Worm (Caenorhabditis elegans) whole organism, early embryonic: Measurements from ENCODE around the gene F45E10.2.

Source experiments
- B0310.2 ChIP-seq: sonication (generic microtip); optimal IDR thresholded peaks from 2 replicates; lab custom pipeline; 2016; ENCODE audit warnings: mild to moderate bottlenecking, missing genetic modification characterization, missing compliant biosample characterization
- F13C5.2 ChIP-seq: sonication (generic microtip); optimal IDR thresholded peaks from 2 replicates; lab custom pipeline; 2017; ENCODE audit warnings: mild to moderate bottlenecking, missing genetic modification characterization, inconsistent platforms, missing compliant biosample characterization
- ama-1 ChIP-seq: fragments of 150-350 bp; optimal IDR thresholded peaks from 2 replicates; lab custom pipeline; 2014
- ceh-13 ChIP-seq: fragments of 200-800 bp; sonication (Bioruptor generic); optimal IDR thresholded peaks from 2 replicates; lab custom pipeline; 2018; ENCODE audit warnings: mild to moderate bottlenecking, missing genetic modification characterization, missing compliant biosample characterization
- ceh-36 ChIP-seq: sonication (generic microtip); optimal IDR thresholded peaks from 2 replicates; lab custom pipeline; 2016; ENCODE audit warnings: missing genetic modification characterization, inconsistent platforms, missing compliant biosample characterization
- ets-7 ChIP-seq: sonication (generic microtip); optimal IDR thresholded peaks from 2 replicates; lab custom pipeline; 2016; ENCODE audit warnings: missing genotype, missing genetic modification characterization, missing compliant biosample characterization
- flt-1 ChIP-seq: fragments of 200-800 bp; sonication (Bioruptor generic); IDR thresholded peaks from 2 replicates; pipeline ENCODE4 v1.3.6; 2022; ENCODE audit warnings: missing genetic modification characterization, missing compliant biosample characterization
- hmbx-1 ChIP-seq: sonication (generic microtip); optimal IDR thresholded peaks from 2 replicates; lab custom pipeline; 2016; ENCODE audit warnings: mild to moderate bottlenecking, missing genetic modification characterization, missing compliant biosample characterization
- hmg-4 ChIP-seq: fragments of 200-800 bp; sonication (Bioruptor generic); optimal IDR thresholded peaks from 2 replicates; lab custom pipeline; 2018; ENCODE audit warnings: mild to moderate bottlenecking, missing genetic modification characterization, missing compliant biosample characterization
- hnd-1 ChIP-seq: sonication (generic microtip); optimal IDR thresholded peaks from 2 replicates; lab custom pipeline; 2016; ENCODE audit warnings: missing genetic modification characterization, missing compliant biosample characterization
- scrt-1 ChIP-seq: fragments of 200-800 bp; sonication (Bioruptor generic); IDR thresholded peaks from 2 replicates; pipeline ENCODE4 v1.3.6; 2022; ENCODE audit warnings: missing genetic modification characterization, missing compliant biosample characterization
- sea-1 ChIP-seq: fragments of 200-800 bp; sonication (Bioruptor generic); conservative IDR thresholded peaks from 2 replicates; pipeline ENCODE4 v1.3.6; 2022; ENCODE audit warnings: missing genetic modification characterization, missing compliant biosample characterization
- tbx-11 ChIP-seq: fragments of 200-800 bp; sonication (Bioruptor generic); IDR thresholded peaks from 2 replicates; pipeline ENCODE4 v1.3.6; 2022; ENCODE audit warnings: missing genetic modification characterization, missing compliant biosample characterization

ce11 chrII:11048930-11049329 lies 6.2 kb downstream of the F45E10.2 start, which contains the start of gene F33A8.4:
- TF ChIP-seq ama-1 (no peak), ceh-13 (GFP tag; lab: Kevin White, UChicago) (no peak), hnd-1 (tag; lab: Kevin White, UChicago) (no peak), tbx-11 (no peak), scrt-1 (GFP tag; lab: Robert Waterston, UW) (no peak), hmbx-1 (no peak), F13C5.2 (tag; lab: Kevin White, UChicago) (no peak), hmg-4 (GFP tag; lab: Kevin White, UChicago) (no peak), ceh-36 (tag; lab: Kevin White, UChicago) (no peak), sea-1 (GFP tag; lab: Robert Waterston, UW) (no peak), B0310.2 (tag; lab: Kevin White, UChicago) (no peak), ets-7 (tag; lab: Kevin White, UChicago) (no peak), flt-1 (GFP tag; lab: Robert Waterston, UW) (no peak)
